Fruit fly (Drosophila melanogaster) whole organism, wandering third instar larva: ENCODE data around the gene mei-9.

Source experiments
- Abd-B ChIP-seq: fragments of >200 bp; optimal IDR thresholded peaks from 2 replicates; lab custom pipeline; 2017; ENCODE audit warnings: missing biosample characterization, missing genetic modification characterization
- Dfd ChIP-seq: fragments of >200 bp; optimal IDR thresholded peaks from 2 replicates; lab custom pipeline; 2017; ENCODE audit warnings: missing biosample characterization, missing genetic modification characterization
- dmrt93B ChIP-seq: fragments of 200-800 bp; sonication (Bioruptor generic); optimal IDR thresholded peaks from 2 replicates; lab custom pipeline; 2018; ENCODE audit warnings: missing biosample characterization, mild to moderate bottlenecking, missing genetic modification characterization
- lola ChIP-seq: fragments of >200 bp; optimal IDR thresholded peaks from 2 replicates; lab custom pipeline; 2017; ENCODE audit warnings: missing biosample characterization, missing genetic modification characterization
- psq ChIP-seq: fragments of 200-800 bp; sonication (Bioruptor generic); optimal IDR thresholded peaks from 3 replicates; lab custom pipeline; 2017; ENCODE audit warnings: missing biosample characterization, mild to moderate bottlenecking, missing genetic modification characterization, moderate library complexity

DNA sequence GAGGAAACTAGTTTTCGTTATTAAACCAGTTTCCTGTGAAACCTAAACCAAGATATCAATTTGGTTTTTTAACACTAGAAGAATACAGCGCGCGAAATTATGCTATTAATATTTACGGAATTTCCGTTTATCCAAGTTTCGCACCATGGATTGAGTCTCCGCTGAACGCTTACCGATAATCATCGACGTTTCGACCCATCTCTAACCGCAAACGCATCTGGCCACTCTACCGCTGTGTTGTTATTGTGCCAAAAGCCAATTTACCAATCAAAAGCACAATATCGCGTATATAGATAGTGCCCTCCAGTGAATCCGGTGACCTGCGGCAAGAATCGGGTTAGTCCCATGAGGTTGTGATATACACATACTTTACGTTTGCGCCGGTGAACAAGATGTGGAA is 47.6 kb upstream of the mei-9 start, which contains the start of gene CG3626:
- TF ChIP-seq dmrt93B (GFP tag; lab: Kevin White, UChicago) (no peak), Dfd (GFP tag; lab: Kevin White, UChicago) (no peak), psq (no peak), Abd-B (GFP tag; lab: Kevin White, UChicago) (no peak), lola (GFP tag; lab: Kevin White, UChicago) (no peak)
